Fruit fly (Drosophila melanogaster): Measurements from ENCODE around the gene Cpr62Bb.

Cpr62Bb gene

DNA sequence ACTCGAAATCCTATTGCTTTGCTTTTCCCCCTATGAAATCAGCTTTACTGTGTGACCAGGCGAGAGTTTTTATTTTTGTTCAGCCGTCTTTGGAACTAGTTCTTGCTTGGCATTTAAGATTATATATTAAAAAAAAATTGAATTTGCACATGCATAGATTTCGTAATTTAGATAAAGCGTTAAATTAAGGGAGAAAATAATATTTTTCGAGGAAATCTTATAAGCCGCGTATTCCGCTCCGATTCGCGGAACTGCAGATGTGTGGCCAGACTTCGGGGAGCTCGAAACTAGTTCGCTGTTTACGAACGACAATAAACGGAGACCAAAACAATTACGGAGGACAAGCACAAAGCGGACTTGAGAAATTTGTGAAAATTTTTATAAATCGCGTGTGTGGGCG, 32.2 kb downstream of the Cpr62Bb start, which contains the start of the genes JTBR and CG42676 (continued):
- no peak for TF ChIP-seq jumu (GFP tag; optimal IDR thresholded peaks at IDR 0.05)
- TF ChIP-seq Atf6 (GFP tag; IDR thresholded peaks at IDR 0.05) = no peak
- TF ChIP-seq sc (optimal IDR thresholded peaks at IDR 0.05) = no peak
- no peak for TF ChIP-seq sc (GFP tag; optimal IDR thresholded peaks at IDR 0.05)
- TF ChIP-seq dati (GFP tag; IDR thresholded peaks at IDR 0.05) = no peak
- TF ChIP-seq ttk (GFP tag; IDR thresholded peaks at IDR 0.05) = no peak
- TF ChIP-seq CG1603 (tag; optimal IDR thresholded peaks at IDR 0.05) = no peak
- TF ChIP-seq dimm (GFP tag; IDR thresholded peaks at IDR 0.05) = no peak
- TF ChIP-seq CG15073 (GFP tag; optimal IDR thresholded peaks at IDR 0.05) = no peak
- TF ChIP-seq wor (GFP tag; IDR thresholded peaks at IDR 0.05) = no peak
- no peak for TF ChIP-seq tin (GFP tag; optimal IDR thresholded peaks at IDR 0.05)
- TF ChIP-seq Eip74EF (GFP tag; optimal IDR thresholded peaks at IDR 0.05) = no peak
- no peak for TF ChIP-seq lmd (GFP tag; IDR thresholded peaks at IDR 0.05)
- no peak for TF ChIP-seq Jarid2 (GFP tag; optimal IDR thresholded peaks at IDR 0.05)
- TF ChIP-seq org-1 (GFP tag; optimal IDR thresholded peaks at IDR 0.05) = no peak
- TF ChIP-seq Ptx1 (GFP tag; IDR thresholded peaks at IDR 0.05) = no peak
- no peak for TF ChIP-seq fru (optimal IDR thresholded peaks at IDR 0.05)
- TF ChIP-seq gsb (GFP tag; IDR thresholded peaks at IDR 0.05) = no peak
- no peak for TF ChIP-seq CG3838 (GFP tag; optimal IDR thresholded peaks at IDR 0.05)
- TF ChIP-seq grau (tag; optimal IDR thresholded peaks at IDR 0.05) = peak; percentile 29
- no peak for TF ChIP-seq CG9727 (GFP tag; optimal IDR thresholded peaks at IDR 0.05)
- peak; percentile 57 for TF ChIP-seq Elba2 (GFP tag; optimal IDR thresholded peaks at IDR 0.05)
- no peak for TF ChIP-seq sug (tag; optimal IDR thresholded peaks at IDR 0.05)
- TF ChIP-seq Mad (GFP tag; optimal IDR thresholded peaks at IDR 0.05) = no peak
- no peak for TF ChIP-seq CG32772 (GFP tag; IDR thresholded peaks at IDR 0.05)
- TF ChIP-seq kah (GFP tag; optimal IDR thresholded peaks at IDR 0.05) = no peak
- TF ChIP-seq nom (GFP tag; optimal IDR thresholded peaks at IDR 0.05) = no peak
- no peak for TF ChIP-seq Adf1 (GFP tag; IDR thresholded peaks at IDR 0.05)
- no peak for TF ChIP-seq eyg (GFP tag; optimal IDR thresholded peaks at IDR 0.05)
- TF ChIP-seq Hsf (GFP tag; optimal IDR thresholded peaks at IDR 0.05) = peak; percentile 5
- no peak for TF ChIP-seq CG1529 (GFP tag; optimal IDR thresholded peaks at IDR 0.05)
- TF ChIP-seq Chrac-16 (GFP tag; optimal IDR thresholded peaks at IDR 0.05) = no peak
- no peak for TF ChIP-seq sr (GFP tag; IDR thresholded peaks at IDR 0.05)
- peak; percentile 29 for TF ChIP-seq CG9437 (GFP tag; optimal IDR thresholded peaks at IDR 0.05)
- TF ChIP-seq B-H2 (GFP tag; optimal IDR thresholded peaks at IDR 0.05) = no peak
- TF ChIP-seq CG2120 (GFP tag; optimal IDR thresholded peaks at IDR 0.05) = peak; percentile 41
- no peak for TF ChIP-seq sim (GFP tag; IDR thresholded peaks at IDR 0.05)
- no peak for TF ChIP-seq CG8359 (GFP tag; optimal IDR thresholded peaks at IDR 0.05; ENCODE audit: borderline replicate concordance)
- no peak for TF ChIP-seq Hmx (GFP tag; optimal IDR thresholded peaks at IDR 0.05)
- TF ChIP-seq lov (optimal IDR thresholded peaks at IDR 0.05) = no peak
- no peak for TF ChIP-seq lov (GFP tag; IDR thresholded peaks at IDR 0.05)
- peak; percentile 28 for TF ChIP-seq HmgZ (tag; optimal IDR thresholded peaks at IDR 0.05)
- no peak for TF ChIP-seq CG5245 (GFP tag; optimal IDR thresholded peaks at IDR 0.05)
- TF ChIP-seq Bdp1 (GFP tag; optimal IDR thresholded peaks at IDR 0.05) = no peak
- TF ChIP-seq CG34422 (GFP tag; IDR thresholded peaks at IDR 0.05) = no peak
- TF ChIP-seq h (optimal IDR thresholded peaks at IDR 0.05) = no peak
- no peak for TF ChIP-seq CG16813 (GFP tag; IDR thresholded peaks at IDR 0.05; ENCODE audit: partially characterized antibody)
- no peak for TF ChIP-seq CG3847 (GFP tag; IDR thresholded peaks at IDR 0.05)
- TF ChIP-seq CG8388 (GFP tag; optimal IDR thresholded peaks at IDR 0.05) = no peak
- no peak for TF ChIP-seq CG7357 (GFP tag; IDR thresholded peaks at IDR 0.05)
- peak; percentile 50 for TF ChIP-seq CG12659 (GFP tag; optimal IDR thresholded peaks at IDR 0.05)
- TF ChIP-seq CG17802 (tag; optimal IDR thresholded peaks at IDR 0.05) = no peak
- peak; percentile 24 for TF ChIP-seq nerfin-1 (tag; optimal IDR thresholded peaks at IDR 0.05)
- TF ChIP-seq NfI (GFP tag; optimal IDR thresholded peaks at IDR 0.05) = no peak
